Fruit fly (Drosophila melanogaster) whole organism, adult: ENCODE results near the gene Tg.

Source experiments
- Hr96 ChIP-seq: fragments of 200-800 bp; sonication (Bioruptor generic); optimal IDR thresholded peaks from 2 replicates; lab custom pipeline; 2016; ENCODE audit warnings: missing biosample characterization, missing genetic modification characterization
- cic ChIP-seq: fragments of 200-800 bp; sonication (Bioruptor generic); optimal IDR thresholded peaks from 2 replicates; lab custom pipeline; 2017; ENCODE audit warnings: missing biosample characterization, mild to moderate bottlenecking, missing genetic modification characterization, moderate library complexity
- kay ChIP-seq: fragments of 200-800 bp; sonication (Bioruptor generic); peaks from one replicate; lab custom pipeline; 2016; ENCODE audit warnings: missing biosample characterization, missing genetic modification characterization, borderline replicate concordance

dm6 chr2L:7962237-7962636, 49.0 kb upstream of the Tg start:
- TF ChIP-seq Hr96 (GFP tag; lab: Kevin White, UChicago) (no peak), cic (no peak), kay (GFP tag; lab: Kevin White, UChicago) (no peak)
